Worm (Caenorhabditis elegans) whole organism, L1 larva: ENCODE measurements around the gene nars-2.
A peak's percentile ranks its signal among the peaks of the same experiment; 100 is the strongest.

Source experiments
- C04F5.9 ChIP-seq: sonication (generic microtip); optimal IDR thresholded peaks from 2 replicates; lab custom pipeline; 2016; ENCODE audit warnings: missing genetic modification characterization, missing compliant biosample characterization
- C16A3.4 ChIP-seq: fragments of 150-350 bp; optimal IDR thresholded peaks from 2 replicates; lab custom pipeline; 2014; ENCODE audit warnings: missing biosample characterization, missing genetic modification characterization
- Y116A8C.19 ChIP-seq: sonication (generic microtip); optimal IDR thresholded peaks from 2 replicates; lab custom pipeline; 2016; ENCODE audit warnings: missing compliant biosample characterization, missing genetic modification characterization, borderline replicate concordance
- ama-1 ChIP-seq: fragments of 150-350 bp; optimal IDR thresholded peaks from 2 replicates; lab custom pipeline; 2014
- dpl-1 ChIP-seq, 3 experiments: fragments of 150-350 bp in 2 of 3; sonication (generic microtip) in 1 of 3; optimal IDR thresholded peaks; 2 replicates each; lab custom pipeline; 2014 to 2017; ENCODE audit warnings: missing biosample characterization in 3 of 3, missing genetic modification characterization in 3 of 3, missing genetic modification reagents in 3 of 3
- dsc-1 ChIP-seq: sonication (generic microtip); optimal IDR thresholded peaks from 2 replicates; lab custom pipeline; 2016; ENCODE audit warnings: mild to moderate bottlenecking, missing genetic modification characterization, missing compliant biosample characterization
- efl-1 ChIP-seq, 4 experiments: fragments of 150-350 bp; optimal IDR thresholded peaks in 3 of 4; peaks in 1 of 4; 1 replicate in 1 of 4; 2 replicates in 3 of 4; lab custom pipeline; 2014; ENCODE audit warnings: missing biosample characterization in 2 of 4, missing genetic modification characterization in 2 of 4, missing genetic modification reagents in 2 of 4
- egl-13 ChIP-seq: sonication (generic microtip); optimal IDR thresholded peaks from 2 replicates; lab custom pipeline; 2016; ENCODE audit warnings: missing genotype, missing genetic modification reagents, missing genetic modification characterization, missing compliant biosample characterization
- ets-5 ChIP-seq: fragments of 200-800 bp; sonication (Bioruptor generic); IDR thresholded peaks from 2 replicates; pipeline ENCODE4 v1.3.6; 2022; ENCODE audit warnings: missing genetic modification characterization, missing compliant biosample characterization
- hlh-4 ChIP-seq: sonication (generic microtip); optimal IDR thresholded peaks from 2 replicates; lab custom pipeline; 2016; ENCODE audit warnings: mild to moderate bottlenecking, missing genetic modification characterization, missing compliant biosample characterization
- isw-1 ChIP-seq: fragments of 200-800 bp; sonication (Bioruptor generic); IDR thresholded peaks from 2 replicates; pipeline ENCODE4 v1.3.6; 2022; ENCODE audit warnings: missing genetic modification characterization, missing compliant biosample characterization
- jun-1 ChIP-seq: fragments of 150-350 bp; optimal IDR thresholded peaks from 2 replicates; lab custom pipeline; 2014; ENCODE audit warnings: missing biosample characterization, missing genetic modification reagents, missing genetic modification characterization
- lin-13 ChIP-seq: fragments of 150-350 bp; optimal IDR thresholded peaks from 2 replicates; lab custom pipeline; 2014; ENCODE audit warnings: missing biosample characterization, missing genetic modification reagents, missing genetic modification characterization
- lin-14 ChIP-seq: fragments of 200-800 bp; sonication (Bioruptor generic); optimal IDR thresholded peaks from 2 replicates; lab custom pipeline; 2018; ENCODE audit warnings: mild to moderate bottlenecking, missing genetic modification characterization, moderate library complexity, missing compliant biosample characterization
- lin-35 ChIP-seq, 2 experiments: fragments of 150-350 bp; optimal IDR thresholded peaks; 2 replicates each; lab custom pipeline; 2014; ENCODE audit warnings: missing biosample characterization in 2 of 2, missing genetic modification characterization in 2 of 2, missing genetic modification reagents in 2 of 2
- lin-39 ChIP-seq: fragments of 150-350 bp; optimal IDR thresholded peaks from 2 replicates; lab custom pipeline; 2014; ENCODE audit warnings: missing biosample characterization, missing genetic modification reagents, missing genetic modification characterization
- lir-3 ChIP-seq: sonication (generic microtip); optimal IDR thresholded peaks from 2 replicates; lab custom pipeline; 2016; ENCODE audit warnings: mild to moderate bottlenecking, missing genetic modification characterization, moderate library complexity, missing compliant biosample characterization; ENCODE audit not compliant: poor library complexity
- mab-9 ChIP-seq: fragments of 200-800 bp; sonication (Bioruptor generic); IDR thresholded peaks from 2 replicates; pipeline ENCODE4 v1.3.6; 2022; ENCODE audit warnings: missing genetic modification reagents, missing genetic modification characterization, missing compliant biosample characterization
- mdl-1 ChIP-seq, 2 experiments: fragments of 150-350 bp; optimal IDR thresholded peaks; 2 replicates each; lab custom pipeline; 2014 to 2017; ENCODE audit warnings: missing biosample characterization in 2 of 2, missing genetic modification characterization in 2 of 2, inconsistent platforms in 1 of 2
- nhr-19 ChIP-seq: fragments of 200-800 bp; sonication (Bioruptor generic); conservative IDR thresholded peaks from 2 replicates; pipeline ENCODE4 v1.3.6; 2022; ENCODE audit warnings: missing genetic modification characterization, missing compliant biosample characterization
- nhr-71 ChIP-seq: sonication (generic microtip); optimal IDR thresholded peaks from 2 replicates; lab custom pipeline; 2016; ENCODE audit warnings: mild to moderate bottlenecking, missing genetic modification characterization, moderate library complexity, missing compliant biosample characterization
- nhr-76 ChIP-seq: sonication (generic microtip); optimal IDR thresholded peaks from 2 replicates; lab custom pipeline; 2017; ENCODE audit warnings: missing biosample characterization, missing genetic modification characterization
- nhr-84 ChIP-seq: sonication (generic microtip); optimal IDR thresholded peaks from 2 replicates; lab custom pipeline; 2017; ENCODE audit warnings: missing biosample characterization, missing genetic modification characterization
- nhr-90 ChIP-seq: sonication (generic microtip); optimal IDR thresholded peaks from 2 replicates; lab custom pipeline; 2016; ENCODE audit warnings: mild to moderate bottlenecking, missing genetic modification characterization, missing compliant biosample characterization; ENCODE audit not compliant: poor library complexity
- pag-3 ChIP-seq: sonication (generic microtip); optimal IDR thresholded peaks from 2 replicates; lab custom pipeline; 2017; ENCODE audit warnings: missing genetic modification characterization, mild to moderate bottlenecking, missing compliant biosample characterization, antibody characterized with exemption, borderline replicate concordance; ENCODE audit not compliant: insufficient read depth
- pqm-1 ChIP-seq: sonication (generic microtip); optimal IDR thresholded peaks from 3 replicates; lab custom pipeline; 2017; ENCODE audit warnings: missing biosample characterization, missing genetic modification characterization
- snu-23 ChIP-seq: sonication (generic microtip); optimal IDR thresholded peaks from 2 replicates; lab custom pipeline; 2016; ENCODE audit warnings: missing genetic modification characterization, missing compliant biosample characterization
- sox-4 ChIP-seq: sonication (generic microtip); optimal IDR thresholded peaks from 2 replicates; lab custom pipeline; 2016; ENCODE audit warnings: missing genetic modification characterization, missing compliant biosample characterization
- sptf-1 ChIP-seq: fragments of 150-350 bp; optimal IDR thresholded peaks from 2 replicates; lab custom pipeline; 2014; ENCODE audit warnings: missing biosample characterization, missing genetic modification characterization
- unc-130 ChIP-seq: fragments of 150-350 bp; optimal IDR thresholded peaks from 2 replicates; lab custom pipeline; 2017; ENCODE audit warnings: missing biosample characterization, missing genetic modification characterization, inconsistent platforms
- unc-86 ChIP-seq: sonication (generic microtip); optimal IDR thresholded peaks from 2 replicates; lab custom pipeline; 2016; ENCODE audit warnings: missing genetic modification characterization, missing compliant biosample characterization
- xbp-1 ChIP-seq: sonication (generic microtip); optimal IDR thresholded peaks from 2 replicates; lab custom pipeline; 2016; ENCODE audit warnings: missing genetic modification characterization, missing compliant biosample characterization
- zip-4 ChIP-seq: fragments of 200-800 bp; sonication (Bioruptor generic); optimal IDR thresholded peaks from 2 replicates; lab custom pipeline; 2018; ENCODE audit warnings: mild to moderate bottlenecking, missing genetic modification characterization, moderate library complexity, missing compliant biosample characterization
- ztf-11 ChIP-seq, 2 experiments: sonication (generic microtip); optimal IDR thresholded peaks; 2 replicates each; lab custom pipeline; 2016 to 2017; ENCODE audit warnings: missing genetic modification characterization in 2 of 2, missing biosample characterization in 1 of 2, missing compliant biosample characterization in 1 of 2

The nars-2 gene

ce11 chrIII:11462332-11462731 is 38.2 kb downstream of the nars-2 start:
- TF ChIP-seq dsc-1, result no peak
- no peak for TF ChIP-seq efl-1 (optimal IDR thresholded peaks at IDR 0.05; lab: Kevin White, UChicago)
- TF ChIP-seq efl-1 (GFP tag; optimal IDR thresholded peaks at IDR 0.05 in 1 of 2; lab: Kevin White, UChicago), result peak in 1 of 2 experiments; percentile 65

- TF ChIP-seq efl-1 (optimal IDR thresholded peaks at IDR 0.05; lab: Kevin White, UChicago), result no peak
- peak in 1 of 2 experiments; percentile 12 for TF ChIP-seq efl-1 (GFP tag; optimal IDR thresholded peaks at IDR 0.05 in 1 of 2; lab: Kevin White, UChicago)
- TF ChIP-seq lin-13 (GFP tag; lab: Kevin White, UChicago), result no peak
- TF ChIP-seq nhr-71 (tag; lab: Kevin White, UChicago), result no peak
- TF ChIP-seq, all 84 proteins: peak for 1
Measured at ce11 chrIII:11459802-11460201, 40.7 kb downstream of the nars-2 start.

- TF ChIP-seq ztf-11 (tag; optimal IDR thresholded peaks at IDR 0.05; lab: Kevin White, UChicago) (no peak), lin-14 (peak; percentile 62), C04F5.9 (tag; lab: Kevin White, UChicago) (no peak), mab-9 (no peak)
Measured at ce11 chrIII:11459041-11459440, 41.5 kb downstream of the nars-2 start.

- TF ChIP-seq nhr-84 (tag; lab: Kevin White, UChicago) (no peak), lin-14 (peak; percentile 54), sptf-1 (tag; lab: Kevin White, UChicago) (no peak), unc-130 (tag; lab: Kevin White, UChicago) (no peak), Y116A8C.19 (no peak), dpl-1 (GFP tag; optimal IDR thresholded peaks at IDR 0.05; lab: Kevin White, UChicago) (no peak)
- TF ChIP-seq, all 84 proteins: peak for 1
Measured at ce11 chrIII:11457911-11458310, 42.6 kb downstream of the nars-2 start.

ce11 chrIII:11456577-11456976 is 44.0 kb downstream of the nars-2 start, which contains the start of gene plr-1:
Gene plr-1, plus strand, starts transcription at chrIII:11456877.
- TF ChIP-seq efl-1 (optimal IDR thresholded peaks at IDR 0.05; lab: Kevin White, UChicago), result no peak
- TF ChIP-seq efl-1 (GFP tag; optimal IDR thresholded peaks at IDR 0.05 in 1 of 2; lab: Kevin White, UChicago), result peak in 1 of 2 experiments; percentile 19
- TF ChIP-seq C16A3.4 (tag; lab: Kevin White, UChicago), result no peak

- no peak for TF ChIP-seq xbp-1 (tag; lab: Kevin White, UChicago)
- TF ChIP-seq dsc-1, result peak; percentile 93
- TF ChIP-seq hlh-4, result no peak
- TF ChIP-seq unc-86 (tag; lab: Kevin White, UChicago), result no peak
- TF ChIP-seq nhr-90 (tag; lab: Kevin White, UChicago), result no peak
- TF ChIP-seq jun-1, result no peak
- no peak for TF ChIP-seq lin-35 (GFP tag; optimal IDR thresholded peaks at IDR 0.05; lab: Kevin White, UChicago)
- TF ChIP-seq nhr-76 (tag; lab: Kevin White, UChicago), result no peak
- TF ChIP-seq, all 84 proteins: peak for 1
Measured at ce11 chrIII:11453970-11454369, 46.6 kb downstream of the nars-2 start.

ce11 chrIII:11452530-11452929 is 48.0 kb downstream of the nars-2 start:
- TF ChIP-seq C04F5.9 (tag; lab: Kevin White, UChicago) (no peak), egl-13 (tag; lab: Kevin White, UChicago) (no peak), ets-5 (no peak), isw-1 (GFP tag; lab: Robert Waterston, UW) (no peak), nhr-19 (GFP tag; lab: Robert Waterston, UW) (no peak), pqm-1 (tag; lab: Kevin White, UChicago) (no peak), ama-1 (no peak), zip-4 (GFP tag; lab: Kevin White, UChicago) (no peak), lir-3 (tag; lab: Kevin White, UChicago) (no peak), mdl-1 (tag; optimal IDR thresholded peaks at IDR 0.05; lab: Kevin White, UChicago) (no peak), sox-4 (no peak), pag-3 (tag; lab: Kevin White, UChicago) (no peak), snu-23 (GFP tag; lab: Kevin White, UChicago) (no peak), lin-39 (tag; lab: Kevin White, UChicago) (no peak)
